Worm (Caenorhabditis elegans) whole organism, L2 larva: ENCODE results near the gene exos-8.

Experiments
- C34F6.9 ChIP-seq: fragments of 150-350 bp; optimal IDR thresholded peaks from 2 replicates; lab custom pipeline; 2014; ENCODE audit warnings: missing biosample characterization, missing genetic modification characterization
- ZK546.5 ChIP-seq: sonication (generic microtip); optimal IDR thresholded peaks from 2 replicates; lab custom pipeline; 2017; ENCODE audit warnings: missing biosample characterization, missing genetic modification characterization
- alr-1 ChIP-seq: fragments of 150-350 bp; optimal IDR thresholded peaks from 2 replicates; lab custom pipeline; 2014; ENCODE audit warnings: missing biosample characterization, missing genetic modification characterization
- aly-2 ChIP-seq: fragments of 150-350 bp; optimal IDR thresholded peaks from 2 replicates; lab custom pipeline; 2014; ENCODE audit warnings: missing biosample characterization, missing genetic modification characterization
- ama-1 ChIP-seq: fragments of 150-350 bp; optimal IDR thresholded peaks from 2 replicates; lab custom pipeline; 2018; ENCODE audit warnings: inconsistent platforms
- blmp-1 ChIP-seq: sonication (generic microtip); optimal IDR thresholded peaks from 2 replicates; lab custom pipeline; 2017; ENCODE audit warnings: missing genetic modification characterization, mild to moderate bottlenecking, missing compliant biosample characterization, antibody characterized with exemption, moderate library complexity; ENCODE audit not compliant: insufficient read depth
- ceh-82 ChIP-seq: fragments of 150-350 bp; optimal IDR thresholded peaks from 2 replicates; lab custom pipeline; 2014; ENCODE audit warnings: missing biosample characterization, missing genetic modification characterization
- crh-2 ChIP-seq: sonication (generic microtip); optimal IDR thresholded peaks from 2 replicates; lab custom pipeline; 2017; ENCODE audit warnings: missing biosample characterization, missing genetic modification characterization
- dmd-4 ChIP-seq: sonication (generic microtip); optimal IDR thresholded peaks from 2 replicates; lab custom pipeline; 2017; ENCODE audit warnings: missing biosample characterization, missing genetic modification characterization
- egl-27 ChIP-seq: sonication (generic microtip); optimal IDR thresholded peaks from 3 replicates; lab custom pipeline; 2017; ENCODE audit warnings: missing biosample characterization, missing genetic modification reagents, missing genetic modification characterization
- elt-1 ChIP-seq: fragments of 150-350 bp; optimal IDR thresholded peaks from 2 replicates; lab custom pipeline; 2014; ENCODE audit warnings: missing biosample characterization, missing genetic modification characterization
- elt-3 ChIP-seq: sonication (generic microtip); optimal IDR thresholded peaks from 2 replicates; lab custom pipeline; 2017; ENCODE audit warnings: missing biosample characterization, missing genetic modification characterization
- gmeb-1 ChIP-seq: fragments of 150-350 bp; optimal IDR thresholded peaks from 2 replicates; lab custom pipeline; 2014; ENCODE audit warnings: missing biosample characterization, missing genetic modification characterization
- lin-11 ChIP-seq: fragments of 150-350 bp; sonication (generic microtip); optimal IDR thresholded peaks from 2 replicates; lab custom pipeline; 2014; ENCODE audit warnings: missing biosample characterization, missing genetic modification characterization, inconsistent platforms, mixed read lengths
- lin-13 ChIP-seq: fragments of 150-350 bp; optimal IDR thresholded peaks from 2 replicates; lab custom pipeline; 2014; ENCODE audit warnings: missing biosample characterization, missing genetic modification reagents, missing genetic modification characterization
- mab-5 ChIP-seq: fragments of 150-350 bp; optimal IDR thresholded peaks from 2 replicates; lab custom pipeline; 2014; ENCODE audit warnings: missing biosample characterization, missing genetic modification characterization
- mbf-1 ChIP-seq: sonication (generic microtip); optimal IDR thresholded peaks from 2 replicates; lab custom pipeline; 2017; ENCODE audit warnings: missing biosample characterization, missing genetic modification characterization
- mdl-1 ChIP-seq, 2 experiments: fragments of 150-350 bp in 1 of 2; sonication (generic microtip) in 1 of 2; optimal IDR thresholded peaks; 2 replicates each; lab custom pipeline; 2017; ENCODE audit warnings: missing biosample characterization in 2 of 2, missing genetic modification characterization in 2 of 2
- nhr-10 ChIP-seq: sonication (generic microtip); optimal IDR thresholded peaks from 2 replicates; lab custom pipeline; 2017; ENCODE audit warnings: missing biosample characterization, missing genetic modification characterization
- nhr-12 ChIP-seq: fragments of 150-350 bp; optimal IDR thresholded peaks from 2 replicates; lab custom pipeline; 2014; ENCODE audit warnings: missing biosample characterization, missing genetic modification characterization
- nhr-129 ChIP-seq: fragments of 150-350 bp; optimal IDR thresholded peaks from 2 replicates; lab custom pipeline; 2014; ENCODE audit warnings: missing biosample characterization, missing genetic modification characterization
- nhr-21 ChIP-seq: fragments of 150-350 bp; optimal IDR thresholded peaks from 2 replicates; lab custom pipeline; 2014; ENCODE audit warnings: missing biosample characterization, missing genetic modification characterization
- nhr-23 ChIP-seq: fragments of 150-350 bp; optimal IDR thresholded peaks from 2 replicates; lab custom pipeline; 2014; ENCODE audit warnings: missing biosample characterization, missing genetic modification reagents, missing genetic modification characterization
- nhr-237 ChIP-seq: fragments of 150-350 bp; optimal IDR thresholded peaks from 2 replicates; lab custom pipeline; 2014; ENCODE audit warnings: missing biosample characterization, missing genetic modification characterization
- nhr-25 ChIP-seq: fragments of 150-350 bp; sonication (generic microtip); optimal IDR thresholded peaks from 3 replicates; lab custom pipeline; 2014; ENCODE audit warnings: missing biosample characterization, missing genetic modification characterization
- nhr-77 ChIP-seq: fragments of 150-350 bp; optimal IDR thresholded peaks from 2 replicates; lab custom pipeline; 2014; ENCODE audit warnings: missing biosample characterization, missing genetic modification characterization
- sma-3 ChIP-seq: sonication (generic microtip); optimal IDR thresholded peaks from 2 replicates; lab custom pipeline; 2016; ENCODE audit warnings: missing genetic modification reagents, missing genetic modification characterization, missing compliant biosample characterization
- sma-9 ChIP-seq, 2 experiments: fragments of 150-350 bp in 1 of 2; sonication (generic microtip) in 1 of 2; optimal IDR thresholded peaks; 2 replicates each; lab custom pipeline; 2014 to 2016; ENCODE audit warnings: missing genetic modification characterization in 2 of 2, mild to moderate bottlenecking in 1 of 2, missing biosample characterization in 1 of 2, missing compliant biosample characterization in 1 of 2, missing genetic modification reagents in 1 of 2, moderate library complexity in 1 of 2
- snpc-4 ChIP-seq: fragments of 150-350 bp; optimal IDR thresholded peaks from 2 replicates; lab custom pipeline; 2014; ENCODE audit warnings: missing biosample characterization, missing genetic modification characterization
- unc-55 ChIP-seq: fragments of 150-350 bp; sonication (generic microtip); optimal IDR thresholded peaks from 3 replicates; lab custom pipeline; 2014; ENCODE audit warnings: missing biosample characterization, missing genetic modification reagents, missing genetic modification characterization
- unc-62 ChIP-seq: fragments of 150-350 bp; optimal IDR thresholded peaks from 2 replicates; lab custom pipeline; 2014; ENCODE audit warnings: missing biosample characterization, missing genetic modification reagents, missing genetic modification characterization
- ztf-1 ChIP-seq: fragments of 200-800 bp; sonication (Bioruptor generic); conservative IDR thresholded peaks from 2 replicates; pipeline ENCODE4 v1.3.6; 2022; ENCODE audit warnings: missing genetic modification characterization, missing compliant biosample characterization
- ztf-11 ChIP-seq: sonication (generic microtip); optimal IDR thresholded peaks from 2 replicates; lab custom pipeline; 2017; ENCODE audit warnings: missing biosample characterization, missing genetic modification characterization

Gene exos-8

DNA sequence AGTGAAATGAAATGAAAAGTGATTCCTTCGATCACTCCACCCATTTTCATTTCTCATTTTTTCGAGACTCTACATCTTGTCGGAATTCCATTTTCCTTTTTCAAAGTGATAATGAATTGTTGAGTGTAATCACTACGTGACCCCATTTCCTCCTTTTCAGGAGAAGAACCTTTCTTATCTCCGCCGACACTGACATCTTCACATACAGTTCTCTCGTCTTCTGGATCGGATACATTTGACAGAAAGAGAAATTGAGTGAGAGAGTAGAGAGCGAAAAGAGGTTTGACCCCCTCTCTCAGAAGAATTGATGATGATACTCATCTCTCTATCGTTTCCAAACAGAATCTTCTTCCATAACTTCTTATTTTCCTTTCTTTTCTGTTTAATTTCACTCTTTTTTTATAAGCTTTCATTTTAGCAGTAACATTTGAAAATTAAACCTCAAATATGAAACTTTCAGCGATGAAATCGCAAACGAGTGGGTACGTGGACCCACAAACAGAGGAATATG, 27.6 kb upstream of the exos-8 start, which contains the start of gene dpy-2:
Gene dpy-2 (plus strand): TSS at position 461 of the 511 bp plus-strand sequence.
- no peak for TF ChIP-seq aly-2 (tag; lab: Kevin White, UChicago)
- TF ChIP-seq nhr-12 (tag; lab: Kevin White, UChicago): no peak
- TF ChIP-seq alr-1 (tag; lab: Kevin White, UChicago): no peak
- no peak for TF ChIP-seq lin-13 (GFP tag; lab: Kevin White, UChicago)
- TF ChIP-seq nhr-21 (tag; lab: Kevin White, UChicago): peak; percentile 44
- TF ChIP-seq blmp-1 (tag; lab: Kevin White, UChicago): peak; percentile 67
- no peak for TF ChIP-seq sma-9 (GFP tag; optimal IDR thresholded peaks at IDR 0.05; lab: Kevin White, UChicago)
- TF ChIP-seq sma-9 (tag; optimal IDR thresholded peaks at IDR 0.05; lab: Kevin White, UChicago): no peak
- no peak for TF ChIP-seq ZK546.5 (tag; lab: Kevin White, UChicago)
- TF ChIP-seq, all 48 proteins: peak for 2

ce11 chrII:6715853-6716252, 25.6 kb upstream of the exos-8 start:
- TF ChIP-seq blmp-1 (tag; lab: Kevin White, UChicago): no peak
- TF ChIP-seq sma-9 (GFP tag; optimal IDR thresholded peaks at IDR 0.05; lab: Kevin White, UChicago): peak; percentile 59
- no peak for TF ChIP-seq sma-9 (tag; optimal IDR thresholded peaks at IDR 0.05; lab: Kevin White, UChicago)
- TF ChIP-seq nhr-21 (tag; lab: Kevin White, UChicago): peak; percentile 42
- TF ChIP-seq, all 48 proteins: peak for 2

ce11 chrII:6716638-6717037, 24.9 kb upstream of the exos-8 start, which contains the start of the genes T14B4.5 and T14B4.20:
Gene T14B4.5 (plus strand): TSS chrII:6716863.
Gene T14B4.20 (plus strand): TSS chrII:6716901.
- no peak for TF ChIP-seq elt-1
- TF ChIP-seq nhr-21 (tag; lab: Kevin White, UChicago): no peak
- no peak for TF ChIP-seq nhr-25 (tag; lab: Kevin White, UChicago)
- TF ChIP-seq unc-55 (GFP tag; lab: Kevin White, UChicago): no peak
- no peak for TF ChIP-seq egl-27 (tag; lab: Kevin White, UChicago)
- TF ChIP-seq mdl-1 (tag; optimal IDR thresholded peaks at IDR 0.05; lab: Kevin White, UChicago): no peak
- TF ChIP-seq ama-1: no peak
- no peak for TF ChIP-seq nhr-237 (tag; lab: Kevin White, UChicago)
- no peak for TF ChIP-seq nhr-10
- TF ChIP-seq ZK546.5 (tag; lab: Kevin White, UChicago): no peak
- no peak for TF ChIP-seq blmp-1 (tag; lab: Kevin White, UChicago)
- TF ChIP-seq nhr-77: no peak
- TF ChIP-seq ztf-1 (GFP tag; lab: Robert Waterston, UW): no peak
- TF ChIP-seq nhr-129 (tag; lab: Kevin White, UChicago): no peak
- no peak for TF ChIP-seq sma-3
- TF ChIP-seq mab-5 (tag; lab: Kevin White, UChicago): no peak
- TF ChIP-seq lin-13 (GFP tag; lab: Kevin White, UChicago): no peak
- no peak for TF ChIP-seq dmd-4 (tag; lab: Kevin White, UChicago)
- no peak for TF ChIP-seq crh-2 (tag; lab: Kevin White, UChicago)
- TF ChIP-seq unc-62 (GFP tag; lab: Kevin White, UChicago): no peak
- TF ChIP-seq, all 48 proteins: peak for 0

DNA sequence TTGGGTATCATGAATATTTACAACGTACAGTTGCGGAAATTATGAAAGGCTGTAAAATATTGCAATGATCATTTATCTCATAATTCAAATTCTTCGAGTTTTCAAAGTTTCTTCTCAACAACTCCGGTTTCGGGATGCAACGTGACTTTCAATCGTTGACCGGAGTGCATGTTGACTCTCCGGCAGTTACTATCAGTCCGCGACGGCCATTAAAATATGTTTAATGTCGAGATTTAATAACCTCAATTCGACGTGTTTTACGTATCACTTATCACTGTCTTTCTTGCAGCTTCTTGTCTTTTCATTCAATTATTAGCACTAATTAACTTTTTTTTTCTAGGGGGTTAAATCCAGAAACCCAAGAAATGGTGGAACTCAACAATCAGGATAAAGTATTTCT, 23.3 kb upstream of the exos-8 start, which contains the start of gene tsp-10:
Gene tsp-10 (plus strand): TSS at position 366 of the 400 bp plus-strand sequence.
- TF ChIP-seq elt-3 (tag; lab: Kevin White, UChicago) (no peak), nhr-23 (no peak), snpc-4 (tag; lab: Kevin White, UChicago) (no peak), nhr-129 (tag; lab: Kevin White, UChicago) (no peak), dmd-4 (tag; lab: Kevin White, UChicago) (no peak), gmeb-1 (tag; lab: Kevin White, UChicago) (no peak), lin-11 (tag; lab: Kevin White, UChicago) (no peak), sma-9 (GFP tag; optimal IDR thresholded peaks at IDR 0.05; lab: Kevin White, UChicago) (no peak), sma-9 (tag; optimal IDR thresholded peaks at IDR 0.05; lab: Kevin White, UChicago) (no peak), C34F6.9 (tag; lab: Kevin White, UChicago) (no peak), unc-55 (GFP tag; lab: Kevin White, UChicago) (no peak), ztf-11 (tag; lab: Kevin White, UChicago) (no peak), blmp-1 (tag; lab: Kevin White, UChicago) (no peak), mbf-1 (tag; lab: Kevin White, UChicago) (no peak), ceh-82 (tag; lab: Kevin White, UChicago) (no peak), elt-1 (no peak), mdl-1 (tag; optimal IDR thresholded peaks at IDR 0.05; lab: Kevin White, UChicago) (no peak), nhr-21 (tag; lab: Kevin White, UChicago) (no peak)
